Worm (Caenorhabditis elegans) whole organism, early embryonic: ENCODE data around the gene F40E10.5.

Source experiments
- F13C5.2 ChIP-seq: sonication (generic microtip); optimal IDR thresholded peaks from 2 replicates; lab custom pipeline; 2017; ENCODE audit warnings: mild to moderate bottlenecking, missing genetic modification characterization, inconsistent platforms, missing compliant biosample characterization
- aly-1 ChIP-seq: sonication (generic microtip); optimal IDR thresholded peaks from 2 replicates; lab custom pipeline; 2016; ENCODE audit warnings: missing genetic modification characterization, missing compliant biosample characterization
- ama-1 ChIP-seq: fragments of 150-350 bp; optimal IDR thresholded peaks from 2 replicates; lab custom pipeline; 2014
- ceh-13 ChIP-seq: fragments of 200-800 bp; sonication (Bioruptor generic); optimal IDR thresholded peaks from 2 replicates; lab custom pipeline; 2018; ENCODE audit warnings: mild to moderate bottlenecking, missing genetic modification characterization, missing compliant biosample characterization
- hmg-4 ChIP-seq: fragments of 200-800 bp; sonication (Bioruptor generic); optimal IDR thresholded peaks from 2 replicates; lab custom pipeline; 2018; ENCODE audit warnings: mild to moderate bottlenecking, missing genetic modification characterization, missing compliant biosample characterization
- hnd-1 ChIP-seq: sonication (generic microtip); optimal IDR thresholded peaks from 2 replicates; lab custom pipeline; 2016; ENCODE audit warnings: missing genetic modification characterization, missing compliant biosample characterization
- pes-1 ChIP-seq: fragments of 200-800 bp; sonication (Bioruptor generic); IDR thresholded peaks from 2 replicates; pipeline ENCODE4 v1.3.6; 2022; ENCODE audit warnings: missing genetic modification reagents, missing genetic modification characterization, missing compliant biosample characterization
- sea-1 ChIP-seq: fragments of 200-800 bp; sonication (Bioruptor generic); conservative IDR thresholded peaks from 2 replicates; pipeline ENCODE4 v1.3.6; 2022; ENCODE audit warnings: missing genetic modification characterization, missing compliant biosample characterization
- tra-4 ChIP-seq: sonication (generic microtip); optimal IDR thresholded peaks from 2 replicates; lab custom pipeline; 2017; ENCODE audit warnings: missing genetic modification characterization, missing compliant biosample characterization

ce11 chrX:14680474-14680873, 21.1 kb upstream of the F40E10.5 start:
- TF ChIP-seq ama-1 (lab: Kevin White, UChicago) (no peak), hmg-4 (GFP tag; lab: Kevin White, UChicago) (no peak), sea-1 (GFP tag; lab: Robert Waterston, UW) (no peak), aly-1 (tag; lab: Kevin White, UChicago) (no peak), ceh-13 (GFP tag; lab: Kevin White, UChicago) (no peak), pes-1 (GFP tag; lab: Robert Waterston, UW) (no peak), hnd-1 (no peak), tra-4 (tag; lab: Kevin White, UChicago) (no peak), F13C5.2 (tag; lab: Kevin White, UChicago) (no peak)
